Worm (Caenorhabditis elegans): ENCODE data around the gene F23B2.10.

DNA sequence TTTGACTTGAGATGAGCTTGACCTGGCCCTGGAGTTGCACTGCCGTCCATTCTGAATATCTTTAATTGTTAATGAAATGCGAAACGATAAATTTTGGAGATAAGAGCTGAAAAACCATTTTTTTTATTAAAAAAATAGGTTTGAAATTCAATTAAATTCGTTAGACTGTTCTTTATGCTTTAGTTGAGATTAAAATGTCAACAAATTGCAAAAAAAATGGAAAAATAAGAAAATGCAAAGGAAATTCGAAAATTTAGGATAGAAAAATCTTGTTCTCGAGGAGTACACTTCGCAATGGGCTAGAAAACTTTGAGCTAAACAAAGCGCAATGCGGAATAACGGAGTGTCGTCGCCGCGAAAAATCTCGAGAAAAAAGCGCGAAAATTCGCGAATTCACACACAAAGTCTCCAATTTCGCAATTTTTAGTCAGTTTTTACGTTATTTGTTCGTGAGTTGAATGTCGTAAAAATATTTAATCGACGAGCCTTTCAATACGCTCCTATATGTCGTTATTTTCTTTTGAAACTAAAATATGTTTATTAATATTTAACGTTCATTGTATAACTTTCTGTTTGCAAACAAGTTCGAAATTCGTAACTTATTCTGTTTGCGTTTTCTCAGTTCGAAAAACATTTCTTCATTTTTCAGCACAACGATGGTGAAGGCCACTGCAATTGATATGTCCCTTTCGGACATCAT, 7.2 kb downstream of the F23B2.10 start, which contains the start of the genes rpb-12 and aly-2:
- no peak for TF ChIP-seq nhr-237 (tag; optimal IDR thresholded peaks at IDR 0.05)
- TF ChIP-seq lin-13 (tag; optimal IDR thresholded peaks at IDR 0.05): no peak
- no peak for TF ChIP-seq unc-62 (GFP tag; optimal IDR thresholded peaks at IDR 0.05)
- no peak for TF ChIP-seq nhr-28 (tag; optimal IDR thresholded peaks at IDR 0.05)
- peak; percentile 46 for TF ChIP-seq pha-4 (tag; optimal IDR thresholded peaks at IDR 0.05)
- no peak for TF ChIP-seq ceh-43 (GFP tag; optimal IDR thresholded peaks at IDR 0.05)
- TF ChIP-seq mep-1 (tag; optimal IDR thresholded peaks at IDR 0.05): peak; percentile 4
- TF ChIP-seq ztf-11 (tag; optimal IDR thresholded peaks at IDR 0.05): no peak

Measured in whole organism, mixed stage, embryonic.